Fruit fly (Drosophila melanogaster) whole organism, embryonic: Measurements from ENCODE around the gene mAcon1.

ENCODE experiments used
- CG10209 ChIP-seq: fragments of 200-800 bp; sonication (Bioruptor generic); optimal IDR thresholded peaks from 3 replicates; lab custom pipeline; 2017; ENCODE audit warnings: missing biosample characterization, mild to moderate bottlenecking, missing genetic modification characterization, missing genetic modification reagents
- CG10979 ChIP-seq: fragments of 200-800 bp; sonication (Bioruptor generic); optimal IDR thresholded peaks from 2 replicates; lab custom pipeline; 2018; ENCODE audit warnings: missing biosample characterization, mild to moderate bottlenecking, missing genetic modification characterization, moderate library complexity
- CG12104 ChIP-seq: fragments of 200-800 bp; sonication (Bioruptor generic); optimal IDR thresholded peaks from 3 replicates; lab custom pipeline; 2016; ENCODE audit warnings: missing biosample characterization, missing genetic modification characterization
- CG12155 ChIP-seq: fragments of 200-800 bp; sonication (Bioruptor generic); optimal IDR thresholded peaks from 3 replicates; lab custom pipeline; 2016; ENCODE audit warnings: missing biosample characterization, missing genetic modification characterization
- CG14050 ChIP-seq: fragments of 200-800 bp; sonication (Bioruptor generic); IDR thresholded peaks from 3 replicates; pipeline ENCODE4 v1.3.6; 2022; ENCODE audit warnings: missing biosample characterization, missing genetic modification characterization
- CG15269 ChIP-seq: fragments of 200-800 bp; sonication (Bioruptor generic); optimal IDR thresholded peaks from 2 replicates; lab custom pipeline; 2018; ENCODE audit warnings: missing biosample characterization, mild to moderate bottlenecking, missing genetic modification characterization, moderate library complexity
- CG15479 ChIP-seq: fragments of 200-800 bp; sonication (Bioruptor generic); optimal IDR thresholded peaks from 3 replicates; lab custom pipeline; 2019; ENCODE audit warnings: missing biosample characterization, mild to moderate bottlenecking, missing genetic modification characterization, moderate library complexity
- CG18599 ChIP-seq: fragments of 200-800 bp; sonication (Bioruptor generic); optimal IDR thresholded peaks from 3 replicates; lab custom pipeline; 2017; ENCODE audit warnings: missing biosample characterization, missing genetic modification characterization, mild to moderate bottlenecking, moderate library complexity, missing genetic modification reagents
- CG2116 ChIP-seq: fragments of 200-800 bp; sonication (Bioruptor generic); optimal IDR thresholded peaks from 3 replicates; lab custom pipeline; 2018; ENCODE audit warnings: missing biosample characterization, mild to moderate bottlenecking, missing genetic modification characterization
- CG2678 ChIP-seq: fragments of 200-800 bp; sonication (Bioruptor generic); optimal IDR thresholded peaks from 3 replicates; lab custom pipeline; 2019; ENCODE audit warnings: missing biosample characterization, mild to moderate bottlenecking, missing genetic modification characterization, moderate library complexity
- CG30403 ChIP-seq: fragments of 200-800 bp; sonication (Bioruptor generic); optimal IDR thresholded peaks from 3 replicates; lab custom pipeline; 2016; ENCODE audit warnings: missing biosample characterization, missing genetic modification characterization
- CG33557 ChIP-seq: fragments of 200-800 bp; sonication (Bioruptor generic); optimal IDR thresholded peaks from 2 replicates; lab custom pipeline; 2019; ENCODE audit warnings: missing biosample characterization, mild to moderate bottlenecking, missing genetic modification characterization, moderate library complexity
- CG4854 ChIP-seq: fragments of 200-800 bp; sonication (Bioruptor generic); optimal IDR thresholded peaks from 2 replicates; lab custom pipeline; 2016; ENCODE audit warnings: missing biosample characterization, missing genetic modification characterization, inconsistent platforms
- CG6654 ChIP-seq: fragments of 200-800 bp; sonication (Bioruptor generic); optimal IDR thresholded peaks from 2 replicates; lab custom pipeline; 2017; ENCODE audit warnings: missing biosample characterization, mild to moderate bottlenecking, missing genetic modification characterization
- CG6689 ChIP-seq: fragments of 200-800 bp; sonication (Bioruptor generic); IDR thresholded peaks from 2 replicates; pipeline ENCODE4 v1.3.6; 2022; ENCODE audit warnings: missing biosample characterization, missing genetic modification characterization
- CG6813 ChIP-seq: fragments of 200-800 bp; sonication (Bioruptor generic); optimal IDR thresholded peaks from 2 replicates; lab custom pipeline; 2017; ENCODE audit warnings: missing biosample characterization, missing genetic modification characterization, mild to moderate bottlenecking, moderate library complexity, missing genetic modification reagents
- CTCF ChIP-seq: fragments of 200-800 bp; sonication (Bioruptor generic); optimal IDR thresholded peaks from 2 replicates; lab custom pipeline; 2017; ENCODE audit warnings: missing biosample characterization, mild to moderate bottlenecking, missing genetic modification characterization, moderate library complexity
- D19A ChIP-seq: fragments of 200-800 bp; optimal IDR thresholded peaks from 3 replicates; lab custom pipeline; 2019; ENCODE audit warnings: missing biosample characterization, mild to moderate bottlenecking, missing genetic modification characterization, moderate library complexity
- Doc2 ChIP-seq: fragments of 200-800 bp; sonication (Bioruptor generic); IDR thresholded peaks from 2 replicates; pipeline ENCODE4 v1.3.6; 2022; ENCODE audit warnings: missing biosample characterization, missing genetic modification characterization
- Drgx ChIP-seq: fragments of 200-800 bp; sonication (Bioruptor generic); IDR thresholded peaks from 2 replicates; pipeline ENCODE4 v1.3.6; 2022; ENCODE audit warnings: missing biosample characterization, missing genetic modification characterization
- E2f2 ChIP-seq: fragments of 200-800 bp; sonication (Bioruptor generic); IDR thresholded peaks from 2 replicates; pipeline ENCODE4 v1.3.6; 2022; ENCODE audit warnings: missing biosample characterization, missing genetic modification characterization
- Ets97D ChIP-seq: fragments of 200-800 bp; sonication (Bioruptor generic); optimal IDR thresholded peaks from 3 replicates; lab custom pipeline; 2016; ENCODE audit warnings: missing biosample characterization, missing genetic modification characterization
- HLHmδ ChIP-seq: fragments of 200-800 bp; sonication (Bioruptor generic); optimal IDR thresholded peaks from 2 replicates; lab custom pipeline; 2018; ENCODE audit warnings: missing biosample characterization, mild to moderate bottlenecking, missing genetic modification characterization, moderate library complexity
- Hr51 ChIP-seq, 2 experiments: fragments of 200-800 bp; sonication (Bioruptor generic); optimal IDR thresholded peaks; 2 replicates in 1 of 2; 3 replicates in 1 of 2; lab custom pipeline; 2016 to 2018; ENCODE audit warnings: missing biosample characterization in 2 of 2, missing genetic modification characterization in 2 of 2, mild to moderate bottlenecking in 1 of 2, moderate library complexity in 1 of 2
- Sox100B ChIP-seq: fragments of 200-800 bp; sonication (Bioruptor generic); optimal IDR thresholded peaks from 3 replicates; lab custom pipeline; 2018; ENCODE audit warnings: missing biosample characterization, mild to moderate bottlenecking, missing genetic modification characterization
- Taf1 ChIP-seq: fragments of 200-800 bp; sonication (Bioruptor generic); IDR thresholded peaks from 2 replicates; pipeline ENCODE4 v1.3.6; 2022; ENCODE audit warnings: missing biosample characterization, missing genetic modification characterization
- Xbp1 ChIP-seq: fragments of 200-800 bp; sonication (Bioruptor generic); optimal IDR thresholded peaks from 3 replicates; lab custom pipeline; 2016; ENCODE audit warnings: missing biosample characterization, mild to moderate bottlenecking, missing genetic modification characterization
- abd-A ChIP-seq: fragments of 200-800 bp; sonication (Bioruptor generic); optimal IDR thresholded peaks from 3 replicates; lab custom pipeline; 2019; ENCODE audit warnings: missing biosample characterization, mild to moderate bottlenecking, missing genetic modification characterization, moderate library complexity
- cas ChIP-seq: fragments of 200-800 bp; sonication (Bioruptor generic); IDR thresholded peaks from 2 replicates; pipeline ENCODE4 v1.3.6; 2022; ENCODE audit warnings: missing biosample characterization, missing genetic modification characterization
- corto ChIP-seq: fragments of 200-800 bp; sonication (Bioruptor generic); optimal IDR thresholded peaks from 2 replicates; lab custom pipeline; 2016; ENCODE audit warnings: missing biosample characterization, mild to moderate bottlenecking, missing genetic modification characterization, moderate library complexity
- dmrt11E ChIP-seq: fragments of 200-800 bp; sonication (Bioruptor generic); optimal IDR thresholded peaks from 3 replicates; lab custom pipeline; 2018; ENCODE audit warnings: missing biosample characterization, mild to moderate bottlenecking, missing genetic modification characterization, moderate library complexity
- dpn ChIP-seq, 2 experiments: fragments of 200-800 bp; sonication (Bioruptor generic); optimal IDR thresholded peaks; 3 replicates each; lab custom pipeline; 2016; ENCODE audit warnings: missing biosample characterization in 2 of 2, missing genetic modification characterization in 2 of 2
- dysf ChIP-seq: fragments of 200-800 bp; sonication (Bioruptor generic); IDR thresholded peaks from 3 replicates; pipeline ENCODE4 v1.3.6; 2022; ENCODE audit warnings: missing biosample characterization, missing genetic modification characterization
- en ChIP-seq: fragments of 200-800 bp; sonication (Bioruptor generic); optimal IDR thresholded peaks from 2 replicates; lab custom pipeline; 2016; ENCODE audit warnings: missing biosample characterization, missing genetic modification characterization
- gcm2 ChIP-seq: fragments of 200-800 bp; sonication (Bioruptor generic); optimal IDR thresholded peaks from 2 replicates; lab custom pipeline; 2016; ENCODE audit warnings: missing biosample characterization, missing genetic modification characterization
- gro ChIP-seq: fragments of 200-800 bp; sonication (Bioruptor generic); optimal IDR thresholded peaks from 2 replicates; lab custom pipeline; 2016; ENCODE audit warnings: missing biosample characterization, missing genetic modification characterization
- gsb ChIP-seq: fragments of 200-800 bp; sonication (Bioruptor generic); IDR thresholded peaks from 2 replicates; pipeline ENCODE4 v1.3.6; 2022; ENCODE audit warnings: missing biosample characterization, missing genetic modification characterization
- hkb ChIP-seq, 2 experiments: fragments of 200-800 bp in 1 of 2; fragments of >200 bp in 1 of 2; sonication (Bioruptor generic) in 1 of 2; IDR thresholded peaks in 1 of 2; optimal IDR thresholded peaks in 1 of 2; 2 replicates each; pipeline versions ENCODE4 v1.3.6 to Lab custom; 2017 to 2022; ENCODE audit warnings: missing biosample characterization in 1 of 2, missing genetic modification characterization in 1 of 2
- ind ChIP-seq: fragments of 200-800 bp; sonication (Bioruptor generic); optimal IDR thresholded peaks from 3 replicates; lab custom pipeline; 2016; ENCODE audit warnings: missing biosample characterization, missing genetic modification characterization
- jing ChIP-seq: fragments of 200-800 bp; sonication (Bioruptor generic); optimal IDR thresholded peaks from 2 replicates; lab custom pipeline; 2018; ENCODE audit warnings: missing biosample characterization, mild to moderate bottlenecking, missing genetic modification characterization
- lab ChIP-seq: fragments of 200-800 bp; sonication (Bioruptor generic); optimal IDR thresholded peaks from 3 replicates; lab custom pipeline; 2017; ENCODE audit warnings: missing biosample characterization, missing genetic modification characterization, mild to moderate bottlenecking, moderate library complexity, missing genetic modification reagents
- lilli ChIP-seq: fragments of 200-800 bp; sonication (Bioruptor generic); optimal IDR thresholded peaks from 3 replicates; lab custom pipeline; 2016; ENCODE audit warnings: missing biosample characterization, missing genetic modification characterization
- lola ChIP-seq, 3 experiments: fragments of >200 bp in 2 of 3; fragments of 200-800 bp in 1 of 3; sonication (Bioruptor generic) in 1 of 3; optimal IDR thresholded peaks; 2 replicates each; lab custom pipeline; 2017 to 2019; ENCODE audit warnings: missing biosample characterization in 3 of 3, missing genetic modification characterization in 3 of 3, mild to moderate bottlenecking in 1 of 3, moderate library complexity in 1 of 3
- slbo ChIP-seq: fragments of 200-800 bp; sonication (Bioruptor generic); IDR thresholded peaks from 2 replicates; pipeline ENCODE4 v1.3.6; 2022; ENCODE audit warnings: missing biosample characterization, missing genetic modification characterization
- so ChIP-seq: fragments of 200-800 bp; sonication (Bioruptor generic); IDR thresholded peaks from 3 replicates; pipeline ENCODE4 v1.3.6; 2022; ENCODE audit warnings: missing biosample characterization, missing genetic modification characterization
- sqz ChIP-seq: fragments of 200-800 bp; sonication (Bioruptor generic); optimal IDR thresholded peaks from 3 replicates; lab custom pipeline; 2018; ENCODE audit warnings: missing biosample characterization, mild to moderate bottlenecking, missing genetic modification characterization
- ssp ChIP-seq: fragments of 200-800 bp; sonication (Bioruptor generic); IDR thresholded peaks from 2 replicates; pipeline ENCODE4 v1.3.6; 2022; ENCODE audit warnings: missing biosample characterization, missing genetic modification characterization
- vvl ChIP-seq: fragments of 200-800 bp; sonication (Bioruptor generic); IDR thresholded peaks from 2 replicates; pipeline ENCODE4 v1.3.6; 2022; ENCODE audit warnings: missing biosample characterization, missing genetic modification characterization
- zen ChIP-seq: fragments of 200-800 bp; sonication (Bioruptor generic); optimal IDR thresholded peaks from 3 replicates; lab custom pipeline; 2018; ENCODE audit warnings: missing biosample characterization, mild to moderate bottlenecking, missing genetic modification characterization, moderate library complexity
- zen2 ChIP-seq: fragments of 200-800 bp; sonication (Bioruptor generic); IDR thresholded peaks from 3 replicates; pipeline ENCODE4 v1.3.6; 2022; ENCODE audit warnings: missing biosample characterization, missing genetic modification characterization; ENCODE audit not compliant: partially characterized antibody

mAcon1 gene

DNA sequence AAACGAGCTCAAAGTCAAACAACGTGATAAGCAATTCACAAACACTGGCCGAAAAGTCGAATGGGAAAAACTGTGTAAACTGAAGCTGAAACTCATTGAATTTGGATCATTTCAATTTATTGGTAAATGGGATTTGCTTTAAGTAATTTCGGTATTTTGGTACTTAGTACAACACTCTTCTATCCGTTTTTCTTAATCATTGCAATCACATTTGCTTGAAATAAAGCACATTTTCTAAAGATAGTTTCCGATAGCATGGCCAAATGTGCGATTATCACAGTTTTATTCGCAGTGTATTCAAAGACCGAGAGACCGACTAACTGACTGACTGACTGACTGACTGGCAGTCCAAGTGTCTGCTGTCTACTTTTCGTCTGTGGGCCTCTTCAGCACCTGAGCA, 28.1 kb downstream of the mAcon1 start:
- TF ChIP-seq CG2116 (GFP tag; lab: Kevin White, UChicago) (no peak), ind (GFP tag; lab: Kevin White, UChicago) (peak; percentile 14), CG15269 (tag; lab: Kevin White, UChicago) (peak; percentile 8), lab (peak; percentile 10), vvl (GFP tag; lab: Robert Waterston, UW) (no peak), E2f2 (GFP tag; lab: Robert Waterston, UW) (0 out of 2 replicates have a peak, but pooled peaks have one; percentile 9), CG10209 (peak; percentile 46), gro (GFP tag; lab: Kevin White, UChicago) (no peak), D19A (tag; lab: Kevin White, UChicago) (peak; percentile 9), Hr51 (GFP tag; optimal IDR thresholded peaks at IDR 0.05; lab: Kevin White, UChicago) (peak in 1 of 2 experiments; percentile 3), CG6654 (GFP tag; lab: Kevin White, UChicago) (no peak), CG12104 (no peak), dmrt11E (tag; lab: Kevin White, UChicago) (no peak), cas (GFP tag; lab: Robert Waterston, UW) (no peak), lola (GFP tag; optimal IDR thresholded peaks at IDR 0.05; lab: Kevin White, UChicago) (peak in 1 of 3 experiments; percentile 3), jing (GFP tag; lab: Kevin White, UChicago) (no peak), CG6813 (no peak), Doc2 (no peak), Taf1 (GFP tag; lab: Robert Waterston, UW) (0 out of 2 replicates have a peak, but pooled peaks have one; percentile 8), CG18599 (GFP tag; lab: Kevin White, UChicago) (peak; percentile 45), dysf (GFP tag; lab: Robert Waterston, UW) (peak; percentile 14; the same call in 1 of the 3 replicates), lilli (peak; percentile 1), CG6689 (GFP tag; lab: Robert Waterston, UW) (no peak), CG10979 (peak; percentile 1), abd-A (tag; lab: Kevin White, UChicago) (no peak), Ets97D (GFP tag; lab: Kevin White, UChicago) (no peak), hkb (optimal IDR thresholded peaks at IDR 0.05; lab: Kevin White, UChicago) (no peak), hkb (GFP tag; IDR thresholded peaks at IDR 0.05; lab: Robert Waterston, UW) (no peak), Xbp1 (no peak), CG14050 (GFP tag; lab: Robert Waterston, UW) (no peak), gcm2 (GFP tag; lab: Kevin White, UChicago) (no peak), ssp (GFP tag; lab: Robert Waterston, UW) (no peak), CG15479 (GFP tag; lab: Kevin White, UChicago) (no peak), HLHmδ (GFP tag; lab: Kevin White, UChicago) (no peak), CG33557 (no peak), zen (tag; lab: Kevin White, UChicago) (peak; percentile 33), zen2 (GFP tag; lab: Robert Waterston, UW) (no peak), gsb (GFP tag; lab: Robert Waterston, UW) (no peak), CG4854 (no peak), CG30403 (GFP tag; lab: Kevin White, UChicago) (peak; percentile 18), Sox100B (no peak), CG12155 (GFP tag; lab: Kevin White, UChicago) (no peak), dpn (GFP tag; optimal IDR thresholded peaks at IDR 0.05; lab: Kevin White, UChicago) (peak in 1 of 2 experiments; percentile 2), so (GFP tag; lab: Robert Waterston, UW) (no peak), sqz (no peak), en (GFP tag; lab: Kevin White, UChicago) (no peak), CTCF (GFP tag; lab: Kevin White, UChicago) (no peak), slbo (GFP tag; lab: Robert Waterston, UW) (peak; percentile 29; the same call in 1 of the 2 replicates), CG2678 (peak; percentile 56), corto (GFP tag; lab: Kevin White, UChicago) (no peak), Drgx (GFP tag; lab: Robert Waterston, UW) (0 out of 2 replicates have a peak, but pooled peaks have one; percentile 32)
